Worm (Caenorhabditis elegans) whole organism, L1 larva: Measurements from ENCODE around the gene alh-9.

Experiments
- C34B4.2 ChIP-seq: sonication (generic microtip); optimal IDR thresholded peaks from 2 replicates; lab custom pipeline; 2017; ENCODE audit warnings: mild to moderate bottlenecking, missing genetic modification characterization, missing compliant biosample characterization
- alr-1 ChIP-seq: fragments of 200-800 bp; sonication (Bioruptor generic); optimal IDR thresholded peaks from 2 replicates; lab custom pipeline; 2018; ENCODE audit warnings: borderline replicate concordance, mild to moderate bottlenecking, missing genetic modification characterization, missing compliant biosample characterization
- aly-2 ChIP-seq: fragments of 150-350 bp; optimal IDR thresholded peaks from 2 replicates; lab custom pipeline; 2014; ENCODE audit warnings: missing biosample characterization, missing genetic modification characterization
- blmp-1 ChIP-seq: fragments of 150-350 bp; optimal IDR thresholded peaks from 2 replicates; lab custom pipeline; 2014; ENCODE audit warnings: missing biosample characterization, missing genetic modification characterization
- ceh-88 ChIP-seq: fragments of 200-800 bp; sonication (Bioruptor generic); IDR thresholded peaks from 2 replicates; pipeline ENCODE4 v1.3.6; 2022; ENCODE audit warnings: missing genetic modification characterization, missing compliant biosample characterization
- ceh-90 ChIP-seq: sonication (generic microtip); optimal IDR thresholded peaks from 2 replicates; lab custom pipeline; 2016; ENCODE audit warnings: missing genetic modification characterization, missing compliant biosample characterization
- ces-1 ChIP-seq: fragments of 150-350 bp; optimal IDR thresholded peaks from 2 replicates; lab custom pipeline; 2014; ENCODE audit warnings: missing biosample characterization, missing genetic modification reagents, missing genetic modification characterization
- dpl-1 ChIP-seq, 3 experiments: fragments of 150-350 bp in 2 of 3; sonication (generic microtip) in 1 of 3; optimal IDR thresholded peaks; 2 replicates each; lab custom pipeline; 2014 to 2017; ENCODE audit warnings: missing biosample characterization in 3 of 3, missing genetic modification characterization in 3 of 3, missing genetic modification reagents in 3 of 3
- efl-3 ChIP-seq: fragments of 200-800 bp; sonication (Bioruptor generic); optimal IDR thresholded peaks from 2 replicates; lab custom pipeline; 2018; ENCODE audit warnings: mild to moderate bottlenecking, missing genetic modification characterization, missing compliant biosample characterization
- egl-13 ChIP-seq: sonication (generic microtip); optimal IDR thresholded peaks from 2 replicates; lab custom pipeline; 2016; ENCODE audit warnings: missing genotype, missing genetic modification reagents, missing genetic modification characterization, missing compliant biosample characterization
- egl-27 ChIP-seq, 2 experiments: fragments of 150-350 bp in 1 of 2; sonication (generic microtip); optimal IDR thresholded peaks; 3 replicates each; lab custom pipeline; 2017 to 2018; ENCODE audit warnings: missing biosample characterization in 2 of 2, missing genetic modification characterization in 2 of 2, missing genetic modification reagents in 2 of 2
- elt-2 ChIP-seq: sonication (generic microtip); optimal IDR thresholded peaks from 2 replicates; lab custom pipeline; 2016; ENCODE audit warnings: missing genetic modification characterization, mild to moderate bottlenecking, inconsistent platforms, missing compliant biosample characterization, missing genetic modification reagents
- ets-5 ChIP-seq: fragments of 200-800 bp; sonication (Bioruptor generic); IDR thresholded peaks from 2 replicates; pipeline ENCODE4 v1.3.6; 2022; ENCODE audit warnings: missing genetic modification characterization, missing compliant biosample characterization
- fkh-10 ChIP-seq: sonication (generic microtip); optimal IDR thresholded peaks from 2 replicates; lab custom pipeline; 2017; ENCODE audit warnings: missing biosample characterization, missing genetic modification reagents, missing genetic modification characterization
- fkh-8 ChIP-seq: sonication (generic microtip); optimal IDR thresholded peaks from 2 replicates; lab custom pipeline; 2016; ENCODE audit warnings: mild to moderate bottlenecking, missing genetic modification characterization, missing compliant biosample characterization
- grh-1 ChIP-seq: fragments of 200-800 bp; sonication (Bioruptor generic); IDR thresholded peaks from 2 replicates; pipeline ENCODE4 v1.3.6; 2022; ENCODE audit warnings: missing genetic modification reagents, missing genetic modification characterization, missing compliant biosample characterization
- hlh-17 ChIP-seq: fragments of 200-800 bp; sonication (Bioruptor generic); optimal IDR thresholded peaks from 2 replicates; lab custom pipeline; 2018; ENCODE audit warnings: missing genetic modification characterization, mild to moderate bottlenecking, missing compliant biosample characterization, moderate library complexity, borderline replicate concordance
- hpl-2 ChIP-seq: fragments of 150-350 bp; optimal IDR thresholded peaks from 2 replicates; lab custom pipeline; 2014; ENCODE audit warnings: missing biosample characterization, missing genetic modification reagents, missing genetic modification characterization
- irx-1 ChIP-seq: sonication (generic microtip); optimal IDR thresholded peaks from 2 replicates; lab custom pipeline; 2016; ENCODE audit warnings: missing genetic modification characterization, missing compliant biosample characterization
- isw-1 ChIP-seq: fragments of 200-800 bp; sonication (Bioruptor generic); IDR thresholded peaks from 2 replicates; pipeline ENCODE4 v1.3.6; 2022; ENCODE audit warnings: missing genetic modification characterization, missing compliant biosample characterization
- jun-1 ChIP-seq: fragments of 150-350 bp; optimal IDR thresholded peaks from 2 replicates; lab custom pipeline; 2014; ENCODE audit warnings: missing biosample characterization, missing genetic modification reagents, missing genetic modification characterization
- lin-13 ChIP-seq: fragments of 150-350 bp; optimal IDR thresholded peaks from 2 replicates; lab custom pipeline; 2014; ENCODE audit warnings: missing biosample characterization, missing genetic modification reagents, missing genetic modification characterization
- lin-14 ChIP-seq: fragments of 200-800 bp; sonication (Bioruptor generic); optimal IDR thresholded peaks from 2 replicates; lab custom pipeline; 2018; ENCODE audit warnings: mild to moderate bottlenecking, missing genetic modification characterization, moderate library complexity, missing compliant biosample characterization
- lin-35 ChIP-seq, 2 experiments: fragments of 150-350 bp; optimal IDR thresholded peaks; 2 replicates each; lab custom pipeline; 2014; ENCODE audit warnings: missing biosample characterization in 2 of 2, missing genetic modification characterization in 2 of 2, missing genetic modification reagents in 2 of 2
- lin-39 ChIP-seq: fragments of 150-350 bp; optimal IDR thresholded peaks from 2 replicates; lab custom pipeline; 2014; ENCODE audit warnings: missing biosample characterization, missing genetic modification reagents, missing genetic modification characterization
- lir-3 ChIP-seq: sonication (generic microtip); optimal IDR thresholded peaks from 2 replicates; lab custom pipeline; 2016; ENCODE audit warnings: mild to moderate bottlenecking, missing genetic modification characterization, moderate library complexity, missing compliant biosample characterization; ENCODE audit not compliant: poor library complexity
- mdl-1 ChIP-seq, 2 experiments: fragments of 150-350 bp; optimal IDR thresholded peaks; 2 replicates each; lab custom pipeline; 2014 to 2017; ENCODE audit warnings: missing biosample characterization in 2 of 2, missing genetic modification characterization in 2 of 2, inconsistent platforms in 1 of 2
- mep-1 ChIP-seq: fragments of 150-350 bp; optimal IDR thresholded peaks from 2 replicates; lab custom pipeline; 2014; ENCODE audit warnings: missing biosample characterization, missing genetic modification characterization
- nhr-12 ChIP-seq: sonication (generic microtip); optimal IDR thresholded peaks from 2 replicates; lab custom pipeline; 2017; ENCODE audit warnings: missing biosample characterization, missing genetic modification characterization
- nhr-237 ChIP-seq: fragments of 150-350 bp; optimal IDR thresholded peaks from 2 replicates; lab custom pipeline; 2014; ENCODE audit warnings: missing biosample characterization, missing genetic modification characterization
- nhr-28 ChIP-seq: fragments of 150-350 bp; optimal IDR thresholded peaks from 2 replicates; lab custom pipeline; 2014; ENCODE audit warnings: missing biosample characterization, missing genetic modification characterization
- nhr-76 ChIP-seq: sonication (generic microtip); optimal IDR thresholded peaks from 2 replicates; lab custom pipeline; 2017; ENCODE audit warnings: missing biosample characterization, missing genetic modification characterization
- nhr-77 ChIP-seq: fragments of 150-350 bp; optimal IDR thresholded peaks from 2 replicates; lab custom pipeline; 2014; ENCODE audit warnings: missing biosample characterization, missing genetic modification characterization
- nhr-84 ChIP-seq: sonication (generic microtip); optimal IDR thresholded peaks from 2 replicates; lab custom pipeline; 2017; ENCODE audit warnings: missing biosample characterization, missing genetic modification characterization
- pag-3 ChIP-seq: sonication (generic microtip); optimal IDR thresholded peaks from 2 replicates; lab custom pipeline; 2017; ENCODE audit warnings: missing genetic modification characterization, mild to moderate bottlenecking, missing compliant biosample characterization, antibody characterized with exemption, borderline replicate concordance; ENCODE audit not compliant: insufficient read depth
- pqm-1 ChIP-seq: sonication (generic microtip); optimal IDR thresholded peaks from 3 replicates; lab custom pipeline; 2017; ENCODE audit warnings: missing biosample characterization, missing genetic modification characterization
- rnt-1 ChIP-seq: sonication (generic microtip); optimal IDR thresholded peaks from 2 replicates; lab custom pipeline; 2016; ENCODE audit warnings: mild to moderate bottlenecking, missing genetic modification characterization, moderate library complexity, missing compliant biosample characterization
- skn-1 ChIP-seq: fragments of 150-350 bp; optimal IDR thresholded peaks from 2 replicates; lab custom pipeline; 2014; ENCODE audit warnings: missing biosample characterization, missing genetic modification characterization
- snpc-4 ChIP-seq: fragments of 150-350 bp; optimal IDR thresholded peaks from 2 replicates; lab custom pipeline; 2014; ENCODE audit warnings: missing biosample characterization, missing genetic modification characterization
- sox-4 ChIP-seq: sonication (generic microtip); optimal IDR thresholded peaks from 2 replicates; lab custom pipeline; 2016; ENCODE audit warnings: missing genetic modification characterization, missing compliant biosample characterization
- sptf-1 ChIP-seq: fragments of 150-350 bp; optimal IDR thresholded peaks from 2 replicates; lab custom pipeline; 2014; ENCODE audit warnings: missing biosample characterization, missing genetic modification characterization
- sup-37 ChIP-seq: fragments of 200-800 bp; sonication (Bioruptor generic); optimal IDR thresholded peaks from 2 replicates; lab custom pipeline; 2018; ENCODE audit warnings: mild to moderate bottlenecking, missing genetic modification characterization, missing compliant biosample characterization
- swsn-7 ChIP-seq: sonication (generic microtip); optimal IDR thresholded peaks from 2 replicates; lab custom pipeline; 2016; ENCODE audit warnings: missing genetic modification characterization, missing compliant biosample characterization
- tlp-1 ChIP-seq: fragments of 150-350 bp; optimal IDR thresholded peaks from 2 replicates; lab custom pipeline; 2014; ENCODE audit warnings: missing biosample characterization, missing genetic modification characterization
- unc-130 ChIP-seq: fragments of 150-350 bp; optimal IDR thresholded peaks from 2 replicates; lab custom pipeline; 2017; ENCODE audit warnings: missing biosample characterization, missing genetic modification characterization, inconsistent platforms
- unc-30 ChIP-seq: sonication (generic microtip); optimal IDR thresholded peaks from 2 replicates; lab custom pipeline; 2017; ENCODE audit warnings: missing biosample characterization, missing genetic modification characterization
- unc-62 ChIP-seq: fragments of 150-350 bp; optimal IDR thresholded peaks from 2 replicates; lab custom pipeline; 2014; ENCODE audit warnings: missing biosample characterization, missing genetic modification reagents, missing genetic modification characterization
- vab-15 ChIP-seq: sonication (generic microtip); optimal IDR thresholded peaks from 2 replicates; lab custom pipeline; 2017; ENCODE audit warnings: missing genotype, mild to moderate bottlenecking, missing genetic modification characterization, missing compliant biosample characterization
- xbp-1 ChIP-seq: sonication (generic microtip); optimal IDR thresholded peaks from 2 replicates; lab custom pipeline; 2016; ENCODE audit warnings: missing genetic modification characterization, missing compliant biosample characterization
- zag-1 ChIP-seq: fragments of 150-350 bp; optimal IDR thresholded peaks from 2 replicates; lab custom pipeline; 2014; ENCODE audit warnings: missing biosample characterization, missing genetic modification characterization
- zip-4 ChIP-seq: fragments of 200-800 bp; sonication (Bioruptor generic); optimal IDR thresholded peaks from 2 replicates; lab custom pipeline; 2018; ENCODE audit warnings: mild to moderate bottlenecking, missing genetic modification characterization, moderate library complexity, missing compliant biosample characterization
- ztf-11 ChIP-seq, 2 experiments: sonication (generic microtip); optimal IDR thresholded peaks; 2 replicates each; lab custom pipeline; 2016 to 2017; ENCODE audit warnings: missing genetic modification characterization in 2 of 2, missing biosample characterization in 1 of 2, missing compliant biosample characterization in 1 of 2

Gene alh-9

ce11 chrIII:5855637-5856179 is at the start of gene alh-9, which contains the start of gene cct-6:
Gene alh-9 (plus strand): TSS chrIII:5856018.
Gene cct-6 (minus strand): TSS chrIII:5855687.
- TF ChIP-seq sptf-1 (no peak), ceh-90 (tag; lab: Kevin White, UChicago) (peak; percentile 7), swsn-7 (peak; percentile 75), ceh-88 (GFP tag; lab: Robert Waterston, UW) (no peak), dpl-1 (GFP tag; optimal IDR thresholded peaks at IDR 0.05; lab: Kevin White, UChicago) (peak; percentile 95 to 98 (median 96)), isw-1 (GFP tag; lab: Robert Waterston, UW) (peak; percentile 81), zip-4 (GFP tag; lab: Kevin White, UChicago) (peak; percentile 33), zag-1 (tag; lab: Kevin White, UChicago) (no peak), pqm-1 (tag; lab: Kevin White, UChicago) (no peak), lin-35 (GFP tag; optimal IDR thresholded peaks at IDR 0.05; lab: Kevin White, UChicago) (peak; percentile 98), rnt-1 (tag; lab: Kevin White, UChicago) (peak; percentile 81), lin-39 (tag; lab: Kevin White, UChicago) (peak; percentile 33), hlh-17 (GFP tag; lab: Kevin White, UChicago) (no peak), unc-30 (no peak), elt-2 (peak; percentile 38), ztf-11 (tag; optimal IDR thresholded peaks at IDR 0.05; lab: Kevin White, UChicago) (peak in 1 of 2 experiments; percentile 8), fkh-10 (GFP tag; lab: Kevin White, UChicago) (peak; percentile 28), blmp-1 (tag; lab: Kevin White, UChicago) (peak; percentile 87), nhr-76 (tag; lab: Kevin White, UChicago) (no peak), fkh-8 (peak; percentile 75), nhr-237 (tag; lab: Kevin White, UChicago) (peak; percentile 63), aly-2 (peak; percentile 15), mdl-1 (tag; optimal IDR thresholded peaks at IDR 0.05; lab: Kevin White, UChicago) (peak in 1 of 2 experiments; percentile 83), sox-4 (no peak), C34B4.2 (tag; lab: Kevin White, UChicago) (no peak), egl-27 (tag; optimal IDR thresholded peaks at IDR 0.05; lab: Kevin White, UChicago) (no peak), mep-1 (tag; lab: Kevin White, UChicago) (peak; percentile 93), xbp-1 (tag; lab: Kevin White, UChicago) (peak; percentile 81), tlp-1 (tag; lab: Kevin White, UChicago) (no peak), unc-62 (GFP tag; lab: Kevin White, UChicago) (no peak), nhr-12 (tag; lab: Kevin White, UChicago) (no peak), skn-1 (tag; lab: Kevin White, UChicago) (peak; percentile 84), lir-3 (peak; percentile 42), grh-1 (GFP tag; lab: Robert Waterston, UW) (peak; percentile 56), hpl-2 (GFP tag; lab: Kevin White, UChicago) (no peak), lin-14 (peak; percentile 79), nhr-84 (tag; lab: Kevin White, UChicago) (no peak), vab-15 (tag; lab: Kevin White, UChicago) (no peak), efl-3 (GFP tag; lab: Kevin White, UChicago) (no peak), egl-13 (tag; lab: Kevin White, UChicago) (peak; percentile 42), alr-1 (tag; lab: Kevin White, UChicago) (no peak), nhr-77 (peak; percentile 76), ets-5 (GFP tag; lab: Robert Waterston, UW) (no peak), ces-1 (GFP tag; lab: Kevin White, UChicago) (no peak), irx-1 (tag; lab: Kevin White, UChicago) (peak; percentile 30), jun-1 (tag; lab: Kevin White, UChicago) (peak; percentile 65), pag-3 (tag; lab: Kevin White, UChicago) (no peak), sup-37 (no peak), snpc-4 (peak; percentile 51), nhr-28 (tag; lab: Kevin White, UChicago) (no peak), lin-13 (GFP tag; lab: Kevin White, UChicago) (peak; percentile 83), unc-130 (peak; percentile 88)
